Worm (Caenorhabditis elegans) whole organism, L4 larva: Measurements from ENCODE around the gene Y37E11AL.2.
A peak's percentile ranks its signal among the peaks of the same experiment; 100 is the strongest.

Experiments
- R02D3.7 ChIP-seq: fragments of 150-350 bp; sonication (generic microtip); optimal IDR thresholded peaks from 3 replicates; lab custom pipeline; 2014; ENCODE audit warnings: missing biosample characterization, missing genetic modification characterization
- T26A8.4 ChIP-seq: fragments of 200-800 bp; sonication (Bioruptor generic); IDR thresholded peaks from 2 replicates; pipeline ENCODE4 v1.3.6; 2022; ENCODE audit warnings: missing genetic modification characterization, missing compliant biosample characterization
- Y5F2A.4 ChIP-seq: fragments of 200-800 bp; sonication (Bioruptor generic); optimal IDR thresholded peaks from 2 replicates; lab custom pipeline; 2018; ENCODE audit warnings: mild to moderate bottlenecking, missing genetic modification characterization, missing compliant biosample characterization
- ZK546.5 ChIP-seq, 2 experiments: sonication (generic microtip); optimal IDR thresholded peaks; 2 replicates each; lab custom pipeline; 2017; ENCODE audit warnings: missing biosample characterization in 2 of 2, missing genetic modification characterization in 2 of 2
- aha-1 ChIP-seq: fragments of 150-350 bp; peaks from one replicate; lab custom pipeline; 2014; ENCODE audit warnings: missing biosample characterization, missing genetic modification characterization
- ceh-20 ChIP-seq: fragments of 200-800 bp; sonication (Bioruptor generic); IDR thresholded peaks from 2 replicates; pipeline ENCODE4 v1.3.6; 2022; ENCODE audit warnings: missing genetic modification reagents, missing genetic modification characterization, missing compliant biosample characterization
- ceh-44 ChIP-seq: fragments of 200-800 bp; sonication (Bioruptor generic); IDR thresholded peaks from 2 replicates; pipeline ENCODE4 v1.3.6; 2022; ENCODE audit warnings: missing genetic modification reagents, missing genetic modification characterization, missing compliant biosample characterization
- ceh-62 ChIP-seq: sonication (generic microtip); optimal IDR thresholded peaks from 2 replicates; lab custom pipeline; 2017; ENCODE audit warnings: missing biosample characterization, missing genetic modification characterization
- daf-12 ChIP-seq: fragments of 150-350 bp; optimal IDR thresholded peaks from 2 replicates; lab custom pipeline; 2014; ENCODE audit warnings: missing biosample characterization, missing genetic modification reagents, missing genetic modification characterization
- daf-16 ChIP-seq, 3 experiments: sonication (generic microtip); optimal IDR thresholded peaks; 2 replicates each; lab custom pipeline; 2016 to 2017; ENCODE audit warnings: missing genetic modification characterization in 3 of 3, missing genetic modification reagents in 3 of 3, mild to moderate bottlenecking in 2 of 3, missing compliant biosample characterization in 2 of 3, missing biosample characterization in 1 of 3, moderate library complexity in 1 of 3
- dmd-6 ChIP-seq: fragments of 200-800 bp; sonication (Bioruptor generic); IDR thresholded peaks from 2 replicates; pipeline ENCODE4 v1.3.6; 2022; ENCODE audit warnings: missing genetic modification reagents, missing genetic modification characterization, missing compliant biosample characterization
- dmd-8 ChIP-seq: fragments of 200-800 bp; sonication (Bioruptor generic); IDR thresholded peaks from 2 replicates; pipeline ENCODE4 v1.3.6; 2022; ENCODE audit warnings: missing genetic modification characterization, missing compliant biosample characterization
- dpl-1 ChIP-seq: fragments of 150-350 bp; optimal IDR thresholded peaks from 2 replicates; lab custom pipeline; 2014; ENCODE audit warnings: missing biosample characterization, missing genetic modification reagents, missing genetic modification characterization
- dve-1 ChIP-seq: sonication (generic microtip); optimal IDR thresholded peaks from 2 replicates; lab custom pipeline; 2017; ENCODE audit warnings: antibody characterized with exemption, mild to moderate bottlenecking, missing genetic modification characterization, missing compliant biosample characterization; ENCODE audit not compliant: insufficient read depth
- hif-1 ChIP-seq, 2 experiments: sonication (generic microtip); optimal IDR thresholded peaks; 2 replicates each; lab custom pipeline; 2016 to 2017; ENCODE audit warnings: missing compliant biosample characterization in 2 of 2, missing genetic modification characterization in 2 of 2, missing genetic modification reagents in 2 of 2, missing genotype in 2 of 2, mild to moderate bottlenecking in 1 of 2
- hlh-11 ChIP-seq: fragments of 200-800 bp; sonication (Bioruptor generic); optimal IDR thresholded peaks from 2 replicates; lab custom pipeline; 2018; ENCODE audit warnings: mild to moderate bottlenecking, missing genetic modification characterization, missing compliant biosample characterization
- hlh-30 ChIP-seq: sonication (generic microtip); optimal IDR thresholded peaks from 2 replicates; lab custom pipeline; 2017; ENCODE audit warnings: antibody characterized with exemption, mild to moderate bottlenecking, missing genetic modification characterization, missing compliant biosample characterization; ENCODE audit not compliant: insufficient read depth
- hmg-1.1 ChIP-seq: fragments of 200-800 bp; sonication (Bioruptor generic); IDR thresholded peaks from 2 replicates; pipeline ENCODE4 v1.3.6; 2022; ENCODE audit warnings: missing genetic modification reagents, missing genetic modification characterization, missing compliant biosample characterization
- lin-13 ChIP-seq: fragments of 150-350 bp; optimal IDR thresholded peaks from 2 replicates; lab custom pipeline; 2014; ENCODE audit warnings: missing biosample characterization, missing genetic modification reagents, missing genetic modification characterization
- lin-15B ChIP-seq: fragments of 150-350 bp; sonication (generic microtip); optimal IDR thresholded peaks from 3 replicates; lab custom pipeline; 2014; ENCODE audit warnings: missing biosample characterization, missing genetic modification characterization
- lin-38 ChIP-seq: fragments of 200-800 bp; sonication (Bioruptor generic); IDR thresholded peaks from 2 replicates; pipeline ENCODE4 v1.3.6; 2022; ENCODE audit warnings: missing genetic modification reagents, missing genetic modification characterization, missing compliant biosample characterization
- lsy-2 ChIP-seq, 2 experiments: fragments of 150-350 bp in 1 of 2; sonication (generic microtip) in 1 of 2; optimal IDR thresholded peaks; 2 replicates each; lab custom pipeline; 2014 to 2017; ENCODE audit warnings: missing biosample characterization in 2 of 2, missing genetic modification characterization in 2 of 2
- madf-9 ChIP-seq: fragments of 200-800 bp; sonication (Bioruptor generic); conservative IDR thresholded peaks from 2 replicates; pipeline ENCODE4 v1.3.6; 2022; ENCODE audit warnings: missing genetic modification reagents, missing genetic modification characterization, missing compliant biosample characterization
- mdl-1 ChIP-seq, 2 experiments: fragments of 150-350 bp in 1 of 2; sonication (generic microtip) in 1 of 2; optimal IDR thresholded peaks; 2 replicates each; lab custom pipeline; 2014 to 2017; ENCODE audit warnings: missing biosample characterization in 2 of 2, missing genetic modification characterization in 2 of 2
- mep-1 ChIP-seq: fragments of 150-350 bp; sonication (generic microtip); optimal IDR thresholded peaks from 3 replicates; lab custom pipeline; 2014; ENCODE audit warnings: missing biosample characterization, missing genetic modification characterization
- mes-2 ChIP-seq: sonication (generic microtip); optimal IDR thresholded peaks from 2 replicates; lab custom pipeline; 2016; ENCODE audit warnings: missing genotype, mild to moderate bottlenecking, missing genetic modification characterization, missing compliant biosample characterization; ENCODE audit not compliant: poor library complexity, severe bottlenecking
- nhr-25 ChIP-seq: sonication (generic microtip); optimal IDR thresholded peaks from 2 replicates; lab custom pipeline; 2017; ENCODE audit warnings: missing genetic modification characterization, mild to moderate bottlenecking, missing compliant biosample characterization, antibody characterized with exemption, moderate library complexity, borderline replicate concordance; ENCODE audit not compliant: insufficient read depth
- nhr-28 ChIP-seq: fragments of 150-350 bp; optimal IDR thresholded peaks from 2 replicates; lab custom pipeline; 2014; ENCODE audit warnings: missing biosample characterization, missing genetic modification characterization
- nhr-41 ChIP-seq: fragments of 200-800 bp; sonication (Bioruptor generic); IDR thresholded peaks from 2 replicates; pipeline ENCODE4 v1.3.6; 2022; ENCODE audit warnings: missing genetic modification reagents, missing genetic modification characterization, missing compliant biosample characterization
- nhr-42 ChIP-seq: fragments of 200-800 bp; sonication (Bioruptor generic); IDR thresholded peaks from 2 replicates; pipeline ENCODE4 v1.3.6; 2022; ENCODE audit warnings: missing genetic modification characterization, missing compliant biosample characterization
- nhr-48 ChIP-seq: sonication (generic microtip); optimal IDR thresholded peaks from 2 replicates; lab custom pipeline; 2016; ENCODE audit warnings: mild to moderate bottlenecking, missing genetic modification characterization, missing compliant biosample characterization
- nhr-6 ChIP-seq: fragments of 150-350 bp; optimal IDR thresholded peaks from 2 replicates; lab custom pipeline; 2014; ENCODE audit warnings: missing biosample characterization, missing genetic modification characterization
- nhr-77 ChIP-seq: fragments of 150-350 bp; optimal IDR thresholded peaks from 2 replicates; lab custom pipeline; 2014; ENCODE audit warnings: missing biosample characterization, missing genetic modification characterization
- pha-4 ChIP-seq, 2 experiments: fragments of 150-350 bp in 1 of 2; fragments of 200-800 bp in 1 of 2; sonication (Bioruptor generic) in 1 of 2; IDR thresholded peaks in 1 of 2; optimal IDR thresholded peaks in 1 of 2; 2 replicates each; pipeline versions ENCODE4 v1.3.6 to Lab custom; 2014 to 2022; ENCODE audit warnings: missing genetic modification characterization in 2 of 2, missing genetic modification reagents in 2 of 2, missing biosample characterization in 1 of 2, missing compliant biosample characterization in 1 of 2
- php-3 ChIP-seq: fragments of 200-800 bp; sonication (Bioruptor generic); IDR thresholded peaks from 2 replicates; pipeline ENCODE4 v1.3.6; 2022; ENCODE audit warnings: missing genetic modification reagents, missing genetic modification characterization, missing compliant biosample characterization
- rbr-2 ChIP-seq: sonication (generic microtip); optimal IDR thresholded peaks from 2 replicates; lab custom pipeline; 2016; ENCODE audit warnings: missing genotype, missing genetic modification characterization, missing compliant biosample characterization
- saeg-2 ChIP-seq: fragments of 200-800 bp; sonication (Bioruptor generic); IDR thresholded peaks from 2 replicates; pipeline ENCODE4 v1.3.6; 2022; ENCODE audit warnings: missing genetic modification reagents, missing genetic modification characterization, missing compliant biosample characterization
- sdz-12 ChIP-seq: fragments of 200-800 bp; sonication (Bioruptor generic); optimal IDR thresholded peaks from 2 replicates; lab custom pipeline; 2018; ENCODE audit warnings: mild to moderate bottlenecking, missing genetic modification characterization, missing compliant biosample characterization
- set-16 ChIP-seq: fragments of 200-800 bp; sonication (Bioruptor generic); IDR thresholded peaks from 2 replicates; pipeline ENCODE4 v1.3.6; 2022; ENCODE audit warnings: missing genetic modification reagents, missing genetic modification characterization, missing compliant biosample characterization
- spr-1 ChIP-seq: sonication (generic microtip); optimal IDR thresholded peaks from 2 replicates; lab custom pipeline; 2016; ENCODE audit warnings: mild to moderate bottlenecking, missing genetic modification characterization, missing compliant biosample characterization
- tag-97 ChIP-seq: fragments of 200-800 bp; sonication (Bioruptor generic); IDR thresholded peaks from 2 replicates; pipeline ENCODE4 v1.3.6; 2022; ENCODE audit warnings: missing genetic modification characterization, missing compliant biosample characterization
- tra-1 ChIP-seq: fragments of 200-800 bp; sonication (Bioruptor generic); IDR thresholded peaks from 2 replicates; pipeline ENCODE4 v1.3.6; 2022; ENCODE audit warnings: missing genetic modification reagents, missing genetic modification characterization, missing compliant biosample characterization
- unc-130 ChIP-seq: sonication (generic microtip); optimal IDR thresholded peaks from 2 replicates; lab custom pipeline; 2016; ENCODE audit warnings: missing genetic modification reagents, missing genetic modification characterization, missing compliant biosample characterization
- zag-1 ChIP-seq: fragments of 150-350 bp; optimal IDR thresholded peaks from 2 replicates; lab custom pipeline; 2014; ENCODE audit warnings: missing biosample characterization, missing genetic modification characterization
- ztf-11 ChIP-seq: fragments of 150-350 bp; optimal IDR thresholded peaks from 2 replicates; lab custom pipeline; 2014; ENCODE audit warnings: missing biosample characterization, missing genetic modification characterization
- ztf-7 ChIP-seq: fragments of 150-350 bp; optimal IDR thresholded peaks from 2 replicates; lab custom pipeline; 2014; ENCODE audit warnings: missing biosample characterization, missing genetic modification characterization

The Y37E11AL.2 gene

ce11 chrIV:3725845-3726244 lies 27.5 kb downstream of the Y37E11AL.2 start, which contains the start of gene smgl-2:
TSS of gene smgl-2 (plus strand) at chrIV:3726164.
- TF ChIP-seq sdz-12: no peak
- peak in 1 of 2 experiments; percentile 0 for TF ChIP-seq hif-1 (tag; optimal IDR thresholded peaks at IDR 0.05; lab: Kevin White, UChicago)
- TF ChIP-seq ZK546.5 (tag; optimal IDR thresholded peaks at IDR 0.05; lab: Kevin White, UChicago): no peak
- peak; percentile 43 for TF ChIP-seq hmg-1.1 (GFP tag; lab: Robert Waterston, UW)
- TF ChIP-seq dmd-6 (GFP tag; lab: Robert Waterston, UW): 0 out of 2 replicates have a peak, but pooled peaks have one; percentile 29
- TF ChIP-seq dpl-1: peak; percentile 86
- peak; percentile 38 for TF ChIP-seq lin-15B
- peak; percentile 10 for TF ChIP-seq nhr-6 (tag; lab: Kevin White, UChicago)
- TF ChIP-seq tag-97 (GFP tag; lab: Robert Waterston, UW): no peak
- TF ChIP-seq php-3 (GFP tag; lab: Robert Waterston, UW): no peak
- TF ChIP-seq set-16: no peak
- TF ChIP-seq mes-2 (tag; lab: Kevin White, UChicago): peak; percentile 80
- 0 out of 2 replicates have a peak, but pooled peaks have one; percentile 12 for TF ChIP-seq pha-4 (GFP tag; IDR thresholded peaks at IDR 0.05; lab: Robert Waterston, UW)
- no peak for TF ChIP-seq pha-4 (tag; optimal IDR thresholded peaks at IDR 0.05; lab: Kevin White, UChicago)
- TF ChIP-seq lin-38 (GFP tag; lab: Robert Waterston, UW): peak; percentile 80
- TF ChIP-seq lin-13 (GFP tag; lab: Kevin White, UChicago): peak; percentile 37
- no peak for TF ChIP-seq ceh-44 (GFP tag; lab: Robert Waterston, UW)
- TF ChIP-seq nhr-28 (tag; lab: Kevin White, UChicago): peak; percentile 32
- peak; percentile 48 for TF ChIP-seq hlh-11 (tag; lab: Kevin White, UChicago)
- peak; percentile 10 for TF ChIP-seq nhr-77 (tag; lab: Kevin White, UChicago)
- TF ChIP-seq ceh-20 (GFP tag; lab: Robert Waterston, UW): 0 out of 2 replicates have a peak, but pooled peaks have one; percentile 29
- TF ChIP-seq lsy-2 (tag; optimal IDR thresholded peaks at IDR 0.05; lab: Kevin White, UChicago): peak in 1 of 2 experiments; percentile 88
- TF ChIP-seq dve-1 (tag; lab: Kevin White, UChicago): peak; percentile 59
- no peak for TF ChIP-seq unc-130 (GFP tag; lab: Kevin White, UChicago)
- no peak for TF ChIP-seq tra-1 (GFP tag; lab: Robert Waterston, UW)
- no peak for TF ChIP-seq daf-16 (GFP tag; optimal IDR thresholded peaks at IDR 0.05; lab: Kevin White, UChicago)
- TF ChIP-seq daf-16 (tag; optimal IDR thresholded peaks at IDR 0.05; lab: Kevin White, UChicago): peak; percentile 34
- peak; percentile 54 for TF ChIP-seq mep-1
- TF ChIP-seq hlh-30 (tag; lab: Kevin White, UChicago): peak; percentile 68

ce11 chrIV:3731430-3731829 lies 33.1 kb downstream of the Y37E11AL.2 start:
- TF ChIP-seq R02D3.7 (no peak), nhr-41 (GFP tag; lab: Robert Waterston, UW) (no peak), mdl-1 (tag; optimal IDR thresholded peaks at IDR 0.05; lab: Kevin White, UChicago) (no peak), ztf-7 (no peak), aha-1 (no peak), daf-12 (tag; lab: Kevin White, UChicago) (no peak), dmd-8 (0 out of 2 replicates have a peak, but pooled peaks have one; percentile 3), zag-1 (tag; lab: Kevin White, UChicago) (no peak), set-16 (peak; percentile 78), pha-4 (GFP tag; IDR thresholded peaks at IDR 0.05; lab: Robert Waterston, UW) (no peak), pha-4 (tag; optimal IDR thresholded peaks at IDR 0.05; lab: Kevin White, UChicago) (no peak)

ce11 chrIV:3733287-3733686 lies 35.0 kb downstream of the Y37E11AL.2 start:
- no peak for TF ChIP-seq T26A8.4 (GFP tag; lab: Robert Waterston, UW)
- no peak for TF ChIP-seq Y5F2A.4
- TF ChIP-seq php-3 (GFP tag; lab: Robert Waterston, UW): no peak
- TF ChIP-seq nhr-42: no peak
- no peak for TF ChIP-seq madf-9 (GFP tag; lab: Robert Waterston, UW)
- TF ChIP-seq nhr-48 (tag; lab: Kevin White, UChicago): no peak
- TF ChIP-seq ceh-62: no peak
- TF ChIP-seq nhr-25 (tag; lab: Kevin White, UChicago): no peak
- no peak for TF ChIP-seq spr-1 (tag; lab: Kevin White, UChicago)
- TF ChIP-seq ztf-11: no peak
- TF ChIP-seq saeg-2 (GFP tag; lab: Robert Waterston, UW): no peak
- TF ChIP-seq rbr-2: no peak
